Fruit fly (Drosophila melanogaster) S2 (cell line): ENCODE results near the gene Rpp20.

ENCODE experiments used
- CG8478 ChIP-seq: fragments of >200 bp; optimal IDR thresholded peaks from 2 replicates; lab custom pipeline; 2018
- CTCF ChIP-seq, 2 experiments: fragments of >200 bp; optimal IDR thresholded peaks; 2 replicates each; lab custom pipeline; 2018

- TF ChIP-seq CTCF (optimal IDR thresholded peaks at IDR 0.05; lab: Kevin White, UChicago) (peak in 1 of 2 experiments; percentile 12), CG8478 (lab: Kevin White, UChicago) (no peak)
Measured at dm6 chrX:19696845-19697244, 47.4 kb upstream of the Rpp20 start, which contains the start of gene Cdc42.
